Worm (Caenorhabditis elegans) whole organism, L2 larva: ENCODE results near the gene R08A2.5.

Experiments
- C34F6.9 ChIP-seq: fragments of 150-350 bp; optimal IDR thresholded peaks from 2 replicates; lab custom pipeline; 2014; ENCODE audit warnings: missing biosample characterization, missing genetic modification characterization
- R02D3.7 ChIP-seq: fragments of 150-350 bp; optimal IDR thresholded peaks from 2 replicates; lab custom pipeline; 2014; ENCODE audit warnings: missing biosample characterization, missing genetic modification characterization
- Y55F3AM.14 ChIP-seq: fragments of 200-800 bp; sonication (Bioruptor generic); optimal IDR thresholded peaks from 2 replicates; lab custom pipeline; 2018; ENCODE audit warnings: mild to moderate bottlenecking, missing genetic modification characterization, missing compliant biosample characterization
- alr-1 ChIP-seq: fragments of 150-350 bp; optimal IDR thresholded peaks from 2 replicates; lab custom pipeline; 2014; ENCODE audit warnings: missing biosample characterization, missing genetic modification characterization
- aly-2 ChIP-seq: fragments of 150-350 bp; optimal IDR thresholded peaks from 2 replicates; lab custom pipeline; 2014; ENCODE audit warnings: missing biosample characterization, missing genetic modification characterization
- ceh-82 ChIP-seq: fragments of 150-350 bp; optimal IDR thresholded peaks from 2 replicates; lab custom pipeline; 2014; ENCODE audit warnings: missing biosample characterization, missing genetic modification characterization
- dmd-4 ChIP-seq: sonication (generic microtip); optimal IDR thresholded peaks from 2 replicates; lab custom pipeline; 2017; ENCODE audit warnings: missing biosample characterization, missing genetic modification characterization
- egl-27 ChIP-seq: sonication (generic microtip); optimal IDR thresholded peaks from 3 replicates; lab custom pipeline; 2017; ENCODE audit warnings: missing biosample characterization, missing genetic modification reagents, missing genetic modification characterization
- elt-3 ChIP-seq: sonication (generic microtip); optimal IDR thresholded peaks from 2 replicates; lab custom pipeline; 2017; ENCODE audit warnings: missing biosample characterization, missing genetic modification characterization
- fos-1 ChIP-seq: fragments of 150-350 bp; optimal IDR thresholded peaks from 2 replicates; lab custom pipeline; 2014; ENCODE audit warnings: missing biosample characterization, missing genetic modification characterization
- gmeb-1 ChIP-seq: fragments of 150-350 bp; optimal IDR thresholded peaks from 2 replicates; lab custom pipeline; 2014; ENCODE audit warnings: missing biosample characterization, missing genetic modification characterization
- lin-39 ChIP-seq: fragments of 150-350 bp; optimal IDR thresholded peaks from 2 replicates; lab custom pipeline; 2014; ENCODE audit warnings: missing biosample characterization, missing genetic modification reagents, missing genetic modification characterization
- lsy-2 ChIP-seq, 2 experiments: fragments of 150-350 bp in 1 of 2; sonication (generic microtip) in 1 of 2; optimal IDR thresholded peaks; 2 replicates each; lab custom pipeline; 2014 to 2017; ENCODE audit warnings: missing biosample characterization in 2 of 2, missing genetic modification characterization in 2 of 2
- mab-5 ChIP-seq: fragments of 150-350 bp; optimal IDR thresholded peaks from 2 replicates; lab custom pipeline; 2014; ENCODE audit warnings: missing biosample characterization, missing genetic modification characterization
- mbf-1 ChIP-seq: sonication (generic microtip); optimal IDR thresholded peaks from 2 replicates; lab custom pipeline; 2017; ENCODE audit warnings: missing biosample characterization, missing genetic modification characterization
- mdl-1 ChIP-seq, 2 experiments: fragments of 150-350 bp in 1 of 2; sonication (generic microtip) in 1 of 2; optimal IDR thresholded peaks; 2 replicates each; lab custom pipeline; 2017; ENCODE audit warnings: missing biosample characterization in 2 of 2, missing genetic modification characterization in 2 of 2
- nhr-10 ChIP-seq: sonication (generic microtip); optimal IDR thresholded peaks from 2 replicates; lab custom pipeline; 2017; ENCODE audit warnings: missing biosample characterization, missing genetic modification characterization
- nhr-11 ChIP-seq: fragments of 150-350 bp; optimal IDR thresholded peaks from 2 replicates; lab custom pipeline; 2014; ENCODE audit warnings: missing biosample characterization, missing genetic modification characterization
- nhr-12 ChIP-seq: fragments of 150-350 bp; optimal IDR thresholded peaks from 2 replicates; lab custom pipeline; 2014; ENCODE audit warnings: missing biosample characterization, missing genetic modification characterization
- nhr-129 ChIP-seq: fragments of 150-350 bp; optimal IDR thresholded peaks from 2 replicates; lab custom pipeline; 2014; ENCODE audit warnings: missing biosample characterization, missing genetic modification characterization
- nhr-23 ChIP-seq: fragments of 150-350 bp; optimal IDR thresholded peaks from 2 replicates; lab custom pipeline; 2014; ENCODE audit warnings: missing biosample characterization, missing genetic modification reagents, missing genetic modification characterization
- nhr-237 ChIP-seq: fragments of 150-350 bp; optimal IDR thresholded peaks from 2 replicates; lab custom pipeline; 2014; ENCODE audit warnings: missing biosample characterization, missing genetic modification characterization
- nhr-6 ChIP-seq: fragments of 150-350 bp; optimal IDR thresholded peaks from 2 replicates; lab custom pipeline; 2014; ENCODE audit warnings: missing biosample characterization, missing genetic modification characterization
- nhr-77 ChIP-seq: fragments of 150-350 bp; optimal IDR thresholded peaks from 2 replicates; lab custom pipeline; 2014; ENCODE audit warnings: missing biosample characterization, missing genetic modification characterization
- peb-1 ChIP-seq: fragments of 150-350 bp; optimal IDR thresholded peaks from 2 replicates; lab custom pipeline; 2014; ENCODE audit warnings: missing biosample characterization, missing genetic modification characterization
- skn-1 ChIP-seq: sonication (generic microtip); optimal IDR thresholded peaks from 2 replicates; lab custom pipeline; 2017; ENCODE audit warnings: missing biosample characterization, missing genetic modification characterization
- sma-9 ChIP-seq, 2 experiments: fragments of 150-350 bp in 1 of 2; sonication (generic microtip) in 1 of 2; optimal IDR thresholded peaks; 2 replicates each; lab custom pipeline; 2014 to 2016; ENCODE audit warnings: missing genetic modification characterization in 2 of 2, mild to moderate bottlenecking in 1 of 2, missing biosample characterization in 1 of 2, missing compliant biosample characterization in 1 of 2, missing genetic modification reagents in 1 of 2, moderate library complexity in 1 of 2
- unc-39 ChIP-seq: fragments of 150-350 bp; optimal IDR thresholded peaks from 2 replicates; lab custom pipeline; 2014; ENCODE audit warnings: missing biosample characterization, missing genetic modification characterization
- unc-55 ChIP-seq: fragments of 150-350 bp; sonication (generic microtip); optimal IDR thresholded peaks from 3 replicates; lab custom pipeline; 2014; ENCODE audit warnings: missing biosample characterization, missing genetic modification reagents, missing genetic modification characterization
- unc-62 ChIP-seq: fragments of 150-350 bp; optimal IDR thresholded peaks from 2 replicates; lab custom pipeline; 2014; ENCODE audit warnings: missing biosample characterization, missing genetic modification reagents, missing genetic modification characterization
- ztf-1 ChIP-seq: fragments of 200-800 bp; sonication (Bioruptor generic); conservative IDR thresholded peaks from 2 replicates; pipeline ENCODE4 v1.3.6; 2022; ENCODE audit warnings: missing genetic modification characterization, missing compliant biosample characterization
- ztf-11 ChIP-seq: sonication (generic microtip); optimal IDR thresholded peaks from 2 replicates; lab custom pipeline; 2017; ENCODE audit warnings: missing biosample characterization, missing genetic modification characterization

The R08A2.5 gene

DNA sequence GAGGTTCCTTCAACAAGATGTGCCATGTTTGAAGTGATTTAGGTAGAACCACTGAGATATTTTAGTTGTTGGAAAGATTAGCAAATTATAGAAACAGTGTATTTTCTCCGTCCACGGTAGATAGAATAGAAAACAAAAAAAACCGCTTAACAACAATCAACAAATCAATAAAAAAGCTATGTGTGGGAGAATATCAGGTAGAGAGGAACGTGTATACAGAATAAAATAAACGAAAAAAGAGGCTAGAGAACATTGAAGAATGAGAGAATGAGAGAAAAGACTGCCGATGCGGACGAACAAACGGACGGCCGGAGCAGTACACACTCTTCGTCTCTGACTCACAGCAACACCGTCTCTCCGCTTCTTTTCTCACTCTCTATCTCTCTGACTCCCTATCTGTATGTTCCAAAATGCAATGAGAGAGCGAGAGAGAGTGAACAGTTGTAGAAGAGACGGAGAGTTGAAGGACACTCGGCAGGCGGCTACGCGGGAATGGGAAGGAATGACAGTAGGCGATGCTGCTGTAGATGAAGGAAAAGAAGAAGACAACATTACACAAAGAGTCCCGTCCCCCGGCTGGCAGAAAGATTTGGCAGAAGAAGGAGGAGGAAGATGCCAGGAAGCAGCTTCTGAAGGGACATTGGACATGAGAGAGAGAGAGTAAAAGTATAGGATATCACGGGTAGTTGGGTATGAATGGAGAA, 15.7 kb upstream of the R08A2.5 start, which contains the start of gene unc-112 (continued):
- TF ChIP-seq ztf-11 (tag; lab: Kevin White, UChicago): no peak
- TF ChIP-seq ceh-82: no peak
- TF ChIP-seq gmeb-1 (tag; lab: Kevin White, UChicago): peak; percentile 5
- peak in 1 of 2 experiments; percentile 47 for TF ChIP-seq mdl-1 (tag; optimal IDR thresholded peaks at IDR 0.05; lab: Kevin White, UChicago)
- no peak for TF ChIP-seq mbf-1 (tag; lab: Kevin White, UChicago)
- peak; percentile 92 for TF ChIP-seq nhr-129
- no peak for TF ChIP-seq ztf-1 (GFP tag; lab: Robert Waterston, UW)
- TF ChIP-seq nhr-6 (tag; lab: Kevin White, UChicago): no peak
- TF ChIP-seq skn-1 (tag; lab: Kevin White, UChicago): no peak
- TF ChIP-seq elt-3: no peak
- no peak for TF ChIP-seq nhr-237 (tag; lab: Kevin White, UChicago)
- peak; percentile 84 for TF ChIP-seq sma-9 (GFP tag; optimal IDR thresholded peaks at IDR 0.05; lab: Kevin White, UChicago)
- no peak for TF ChIP-seq sma-9 (tag; optimal IDR thresholded peaks at IDR 0.05; lab: Kevin White, UChicago)
- peak; percentile 99 for TF ChIP-seq fos-1 (tag; lab: Kevin White, UChicago)
- TF ChIP-seq nhr-10: no peak
- TF ChIP-seq nhr-77 (tag; lab: Kevin White, UChicago): no peak
- TF ChIP-seq unc-39: no peak
- no peak for TF ChIP-seq nhr-11 (tag; lab: Kevin White, UChicago)
- no peak for TF ChIP-seq unc-62 (GFP tag; lab: Kevin White, UChicago)

DNA sequence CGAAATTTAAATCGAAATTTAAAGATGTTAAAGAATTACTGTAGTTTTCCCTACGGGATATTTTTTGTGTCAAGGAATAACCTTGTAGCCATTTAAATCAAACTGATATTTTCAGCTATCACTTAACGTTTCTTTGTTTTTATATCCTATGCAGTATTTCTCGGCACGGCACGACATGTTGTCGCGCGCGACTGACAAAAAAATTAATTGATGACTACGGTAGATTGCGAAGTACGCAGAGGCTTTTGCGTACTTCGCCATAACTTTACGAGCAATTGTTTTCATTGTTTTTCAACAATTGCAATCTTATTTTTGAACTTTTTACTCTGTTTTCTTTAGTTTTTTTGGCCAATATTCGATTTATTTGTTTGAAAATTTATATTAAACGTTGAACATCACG, 14.4 kb upstream of the R08A2.5 start:
- TF ChIP-seq lsy-2 (tag; optimal IDR thresholded peaks at IDR 0.05; lab: Kevin White, UChicago) (no peak), unc-62 (GFP tag; lab: Kevin White, UChicago) (no peak), mab-5 (tag; lab: Kevin White, UChicago) (no peak), Y55F3AM.14 (GFP tag; lab: Kevin White, UChicago) (no peak), R02D3.7 (tag; lab: Kevin White, UChicago) (no peak), nhr-237 (tag; lab: Kevin White, UChicago) (no peak), mbf-1 (tag; lab: Kevin White, UChicago) (no peak), ztf-11 (tag; lab: Kevin White, UChicago) (no peak)
- TF ChIP-seq, all 48 proteins: peak for 0

DNA sequence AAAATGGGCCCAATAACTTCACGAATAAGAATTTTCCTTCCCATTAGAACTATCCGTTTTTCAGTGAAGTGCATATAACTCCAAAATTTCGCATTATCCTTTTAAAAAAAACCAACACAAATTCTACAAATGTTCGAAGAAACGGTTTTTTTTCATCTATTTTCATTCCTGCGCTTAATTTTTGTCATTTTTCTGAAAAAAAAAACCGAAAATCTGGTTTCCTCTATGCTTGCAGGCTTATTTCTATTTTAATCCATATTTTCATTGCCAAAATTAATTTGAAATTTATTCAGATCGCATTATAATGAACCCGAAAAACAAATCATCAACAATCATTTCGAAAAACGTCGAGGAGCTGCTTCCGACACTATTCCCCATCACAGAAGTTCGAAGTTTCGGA, 13.8 kb upstream of the R08A2.5 start, which contains the start of gene set-5:
TSS of gene set-5 (plus strand) at position 301 of the 400 bp plus-strand sequence.
- TF ChIP-seq nhr-129: no peak
- no peak for TF ChIP-seq nhr-23 (tag; lab: Kevin White, UChicago)
- TF ChIP-seq unc-55 (GFP tag; lab: Kevin White, UChicago): no peak
- no peak for TF ChIP-seq unc-39
- no peak for TF ChIP-seq egl-27 (tag; lab: Kevin White, UChicago)
- TF ChIP-seq nhr-10: no peak
- TF ChIP-seq nhr-237 (tag; lab: Kevin White, UChicago): no peak
- TF ChIP-seq alr-1 (tag; lab: Kevin White, UChicago): no peak

DNA sequence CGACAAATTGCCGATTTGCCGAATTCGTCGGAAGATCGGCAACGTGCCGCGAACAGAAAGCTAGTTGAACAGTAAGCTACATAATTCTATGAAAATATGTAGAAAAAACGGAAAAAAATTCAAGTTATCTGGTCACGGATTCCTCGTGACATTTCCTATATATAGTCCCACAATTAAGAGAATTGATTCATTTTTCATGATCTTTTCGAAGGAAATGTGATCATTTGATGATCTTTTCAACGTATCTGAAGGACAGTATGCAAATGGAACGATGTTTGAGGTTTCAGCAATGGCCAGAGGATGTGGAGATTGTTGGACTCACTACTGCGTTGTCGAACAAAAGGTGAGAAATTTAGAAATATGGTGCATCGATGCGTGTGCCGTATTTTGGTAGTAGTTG, 4.5 kb upstream of the R08A2.5 start, which contains the start of gene R08A2.9:
TSS of gene R08A2.9 (plus strand) at position 301 of the 400 bp plus-strand sequence.
- TF ChIP-seq nhr-77 (tag; lab: Kevin White, UChicago): no peak
- no peak for TF ChIP-seq C34F6.9 (tag; lab: Kevin White, UChicago)
- no peak for TF ChIP-seq nhr-23 (tag; lab: Kevin White, UChicago)
- no peak for TF ChIP-seq dmd-4
- TF ChIP-seq fos-1 (tag; lab: Kevin White, UChicago): no peak
- TF ChIP-seq aly-2 (tag; lab: Kevin White, UChicago): no peak
- no peak for TF ChIP-seq nhr-12 (tag; lab: Kevin White, UChicago)
- TF ChIP-seq nhr-237 (tag; lab: Kevin White, UChicago): no peak
- no peak for TF ChIP-seq alr-1 (tag; lab: Kevin White, UChicago)
- no peak for TF ChIP-seq lsy-2 (tag; optimal IDR thresholded peaks at IDR 0.05; lab: Kevin White, UChicago)
- no peak for TF ChIP-seq Y55F3AM.14 (GFP tag; lab: Kevin White, UChicago)
- no peak for TF ChIP-seq gmeb-1 (tag; lab: Kevin White, UChicago)
- no peak for TF ChIP-seq lin-39
- TF ChIP-seq peb-1 (tag; lab: Kevin White, UChicago): no peak

DNA sequence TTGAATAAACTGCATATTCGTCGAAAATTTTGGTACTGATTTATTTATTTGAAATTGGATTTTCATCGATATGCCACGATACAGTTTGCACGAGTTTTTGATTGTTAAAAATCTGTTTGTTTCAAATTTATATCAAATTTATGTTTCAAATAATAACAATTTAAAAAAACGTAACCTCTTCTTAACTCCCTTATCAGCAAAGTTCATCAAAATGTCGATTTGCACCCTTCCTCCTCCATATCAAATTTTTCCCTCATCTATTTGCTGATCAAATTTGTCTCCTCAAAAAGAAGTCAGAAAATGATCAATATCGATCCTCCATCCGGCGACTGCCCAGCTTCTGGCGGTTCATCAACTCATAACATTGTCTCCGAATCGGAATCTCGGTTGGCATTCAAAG, 1.3 kb upstream of the R08A2.5 start, which contains the start of gene ssp-33:
TSS of gene ssp-33 (plus strand) at position 301 of the 400 bp plus-strand sequence.
- TF ChIP-seq ztf-11 (tag; lab: Kevin White, UChicago): no peak
- TF ChIP-seq egl-27 (tag; lab: Kevin White, UChicago): no peak
- no peak for TF ChIP-seq nhr-6 (tag; lab: Kevin White, UChicago)
